Worm (Caenorhabditis elegans): ENCODE results near the gene sre-38.
"Not testable (repeated sequence)": the region's sequence is repeated elsewhere in the genome, so short reads cannot be mapped to it uniquely, and the experiment has no call there.

The sre-38 gene

DNA sequence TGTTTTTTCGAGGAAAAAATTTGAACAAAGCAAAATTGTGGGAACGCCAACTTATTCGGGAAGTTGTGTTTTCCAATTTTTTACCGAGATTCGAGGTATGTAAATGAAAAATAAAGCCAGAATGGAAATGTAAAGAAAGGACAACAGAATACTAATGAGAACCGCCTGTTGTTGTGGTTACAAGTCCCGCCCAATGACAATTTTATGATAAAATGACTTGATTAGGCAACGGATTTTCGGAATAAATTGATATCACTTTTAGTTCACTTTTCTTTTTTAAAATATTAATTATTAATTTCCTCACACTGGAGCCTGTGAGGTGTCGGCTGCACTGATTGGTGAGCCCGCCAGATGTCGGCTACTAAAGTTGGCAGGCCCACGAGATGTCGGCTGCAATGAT, 25.0 kb upstream of the sre-38 start, which contains the start of gene dct-12:
dct-12 (minus strand) TSS at position 101 of the 400 bp plus-strand sequence.
- TF ChIP-seq mml-1 (tag; optimal IDR thresholded peaks at IDR 0.05) = no peak
- no peak for TF ChIP-seq egl-5 (tag; optimal IDR thresholded peaks at IDR 0.05)
- TF ChIP-seq mdl-1 (tag; optimal IDR thresholded peaks at IDR 0.05) = no peak
- no peak for TF ChIP-seq nhr-67 (tag; optimal IDR thresholded peaks at IDR 0.05)
- no peak for TF ChIP-seq sea-2 (GFP tag; optimal IDR thresholded peaks at IDR 0.05)
- TF ChIP-seq nhr-23 (tag; optimal IDR thresholded peaks at IDR 0.05) = no peak
- no peak for TF ChIP-seq zag-1 (tag; optimal IDR thresholded peaks at IDR 0.05)
- TF ChIP-seq nfya-1 (tag; optimal IDR thresholded peaks at IDR 0.05; ENCODE audit: insufficient read depth) = no peak
- TF ChIP-seq ceh-16 (tag; optimal IDR thresholded peaks at IDR 0.05) = no peak
- TF ChIP-seq elt-1 (tag; optimal IDR thresholded peaks at IDR 0.05) = no peak
- no peak for TF ChIP-seq nhr-28 (tag; optimal IDR thresholded peaks at IDR 0.05)
- no peak for TF ChIP-seq hmg-11 (tag; optimal IDR thresholded peaks at IDR 0.05)
- TF ChIP-seq ztf-4 (tag; optimal IDR thresholded peaks at IDR 0.05) = no peak
- TF ChIP-seq fos-1 (tag; optimal IDR thresholded peaks at IDR 0.05) = no peak
- no peak for TF ChIP-seq nhr-237 (tag; optimal IDR thresholded peaks at IDR 0.05)
- no peak for TF ChIP-seq ZK546.5 (tag; optimal IDR thresholded peaks at IDR 0.05)

DNA sequence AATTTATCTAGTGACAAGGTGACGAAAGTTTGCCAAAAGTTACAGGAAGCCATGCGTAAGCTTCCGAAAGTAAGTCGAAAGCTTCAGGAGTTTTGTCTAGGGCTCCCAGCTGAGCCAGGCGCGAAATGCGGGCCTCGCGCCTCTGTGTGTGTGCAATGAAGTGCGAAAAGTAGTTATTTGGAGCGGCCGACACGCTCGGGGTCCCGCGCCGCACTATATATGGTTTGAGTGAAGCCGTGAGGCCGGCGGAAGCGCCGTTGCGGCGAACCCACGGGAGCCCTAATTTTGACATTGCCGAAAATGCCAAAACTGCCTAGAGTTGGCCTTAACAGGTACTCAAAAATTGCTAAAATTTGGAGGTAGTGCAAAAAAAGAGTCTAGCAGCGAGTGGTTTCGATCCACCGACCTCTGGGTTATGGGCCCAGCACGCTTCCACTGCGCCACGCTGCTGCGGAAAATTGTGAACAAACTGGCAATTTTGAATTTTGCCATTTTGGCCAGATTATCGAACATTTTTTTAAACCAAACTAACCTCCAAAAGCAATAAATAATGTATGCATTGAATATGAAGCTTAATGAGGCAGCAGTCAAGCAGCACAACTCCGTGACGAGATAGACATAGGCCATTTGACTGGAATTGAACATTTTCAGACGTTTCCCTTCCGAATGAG, 22.0 kb upstream of the sre-38 start:
- TF ChIP-seq tbx-2 (tag; optimal IDR thresholded peaks at IDR 0.05) (no peak), pqm-1 (tag; optimal IDR thresholded peaks at IDR 0.05) (no peak), ama-1 (optimal IDR thresholded peaks at IDR 0.05) (no peak), aly-2 (tag; optimal IDR thresholded peaks at IDR 0.05) (no peak), lin-39 (tag; optimal IDR thresholded peaks at IDR 0.05) (no peak), ceh-16 (tag; optimal IDR thresholded peaks at IDR 0.05) (no peak), egl-5 (tag; optimal IDR thresholded peaks at IDR 0.05) (no peak), nfya-1 (tag; optimal IDR thresholded peaks at IDR 0.05; ENCODE audit: insufficient read depth) (no peak), unc-62 (GFP tag; optimal IDR thresholded peaks at IDR 0.05) (no peak), eor-1 (tag; optimal IDR thresholded peaks at IDR 0.05) (no peak), ztf-11 (tag; optimal IDR thresholded peaks at IDR 0.05) (no peak), ztf-4 (tag; optimal IDR thresholded peaks at IDR 0.05) (no peak), skn-1 (tag; optimal IDR thresholded peaks at IDR 0.05) (no peak), lin-15B (tag; optimal IDR thresholded peaks at IDR 0.05) (no peak), mdl-1 (tag; optimal IDR thresholded peaks at IDR 0.05) (no peak), ZK546.5 (tag; optimal IDR thresholded peaks at IDR 0.05) (no peak), ceh-82 (tag; optimal IDR thresholded peaks at IDR 0.05) (no peak)

DNA sequence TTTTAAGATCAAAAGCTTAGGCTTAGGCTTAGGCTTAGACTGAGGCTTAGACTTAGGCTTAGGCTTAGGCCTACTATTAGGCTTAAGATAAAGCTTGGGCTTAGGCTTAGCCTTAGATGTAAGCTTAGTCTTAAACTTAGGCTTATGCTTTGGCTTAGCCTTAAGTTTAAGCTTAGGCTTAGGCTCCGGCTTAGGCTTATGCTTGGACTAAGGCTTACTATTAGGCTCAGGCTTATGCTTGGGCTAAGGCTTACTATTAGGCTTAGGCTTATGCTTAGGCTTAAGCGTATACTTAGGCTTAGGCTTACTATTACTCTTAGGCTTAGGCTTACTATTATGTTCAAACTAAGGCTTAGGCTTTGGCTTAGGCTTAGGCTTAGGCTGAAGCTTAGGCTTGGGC, 20.7 kb upstream of the sre-38 start:
- no peak for TF ChIP-seq fos-1 (tag; optimal IDR thresholded peaks at IDR 0.05)
- TF ChIP-seq nhr-12 (tag; optimal IDR thresholded peaks at IDR 0.05) = no peak
- no peak for TF ChIP-seq unc-39 (tag; optimal IDR thresholded peaks at IDR 0.05)
- no peak for TF ChIP-seq ztf-11 (tag; optimal IDR thresholded peaks at IDR 0.05)
- no peak for TF ChIP-seq nhr-11 (tag; optimal IDR thresholded peaks at IDR 0.05)
- TF ChIP-seq nhr-43 (tag; optimal IDR thresholded peaks at IDR 0.05; ENCODE audit: poor library complexity, severe bottlenecking) = no peak

DNA sequence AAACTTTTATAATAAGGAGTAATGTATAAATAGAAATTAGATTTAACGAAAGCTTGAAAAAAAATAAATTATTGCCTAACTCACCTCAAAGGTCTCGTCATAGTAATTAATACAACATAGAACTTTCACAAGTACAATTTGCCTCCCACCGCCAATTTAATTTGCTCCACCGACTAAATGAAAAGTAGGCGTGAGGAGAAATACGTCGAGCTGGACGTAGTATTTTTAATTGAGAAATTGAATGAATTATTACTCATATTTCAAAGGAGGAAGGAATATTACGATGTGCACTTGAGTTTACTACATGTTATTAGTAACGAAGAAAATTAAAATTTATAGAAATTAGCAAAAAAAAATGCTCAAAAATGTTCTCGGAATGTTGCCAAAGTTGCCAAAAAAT, 18.9 kb upstream of the sre-38 start, which contains the start of gene Y57A10C.9:
Y57A10C.9 (minus strand) TSS at position 101 of the 400 bp plus-strand sequence.
- TF ChIP-seq nhr-76 (tag; optimal IDR thresholded peaks at IDR 0.05) (no peak), lin-15B (tag; optimal IDR thresholded peaks at IDR 0.05) (no peak), ztf-11 (tag; optimal IDR thresholded peaks at IDR 0.05) (no peak), zag-1 (tag; optimal IDR thresholded peaks at IDR 0.05) (no peak)

DNA sequence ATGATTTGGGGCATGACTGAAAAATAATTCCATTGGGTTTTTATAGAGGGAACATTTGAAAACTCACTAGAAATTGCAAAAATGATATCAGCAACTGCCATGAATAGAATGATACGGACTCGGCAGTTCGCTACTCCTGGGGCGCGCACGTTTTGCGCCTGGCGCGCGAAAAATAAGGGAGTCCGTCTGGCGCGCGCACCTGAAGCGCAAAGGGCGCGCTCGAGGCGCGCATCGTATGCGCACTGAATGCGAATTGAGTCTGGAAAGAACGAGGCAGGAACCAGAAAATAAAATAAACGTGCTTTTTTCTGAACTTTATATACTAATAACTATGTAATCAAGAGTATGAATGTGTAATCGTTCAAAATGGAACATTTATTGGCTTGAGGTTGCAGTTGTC, 16.2 kb upstream of the sre-38 start, which contains the start of gene Y57A10C.10:
Y57A10C.10 (minus strand) TSS at position 101 of the 400 bp plus-strand sequence.
- not testable (repeated sequence) for TF ChIP-seq ceh-28, snpc-4, zag-1 (tag; optimal IDR thresholded peaks at IDR 0.05)

All from whole organism, L3 larva.